Fruit fly (Drosophila melanogaster): ENCODE data around the gene Cep290.

DNA sequence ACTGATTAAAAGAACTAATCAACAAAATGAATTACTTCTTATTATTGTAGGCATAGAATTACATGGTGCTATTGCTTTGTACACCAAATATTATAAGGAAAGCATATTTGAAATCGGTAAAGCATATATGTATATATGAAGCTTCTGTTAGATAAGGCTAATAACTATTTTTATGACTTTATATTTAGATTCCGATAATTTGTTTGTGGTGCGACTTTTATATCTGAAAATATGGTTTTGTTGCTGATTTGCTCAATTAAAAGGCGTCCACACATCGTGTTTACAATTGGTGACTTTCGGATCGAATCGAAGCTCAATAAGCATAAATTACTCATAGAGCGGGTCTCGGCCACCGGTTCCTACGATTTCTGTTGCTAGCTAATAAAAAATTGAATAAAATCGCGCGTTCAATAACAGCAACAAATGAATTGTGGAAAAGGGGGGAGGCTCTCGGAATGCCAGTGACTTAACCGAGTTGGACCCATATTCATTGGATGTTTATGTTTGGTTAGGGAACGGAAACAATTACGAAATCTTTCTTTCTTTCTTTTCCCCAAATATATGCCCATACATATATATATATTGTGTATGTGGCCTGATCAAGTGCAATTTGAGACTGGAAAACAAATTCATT, 42.0 kb downstream of the Cep290 start:
- TF ChIP-seq kay (GFP tag; ENCODE audit: borderline replicate concordance) = no peak
- no peak for TF ChIP-seq CG5204 (GFP tag; optimal IDR thresholded peaks at IDR 0.05)
- TF ChIP-seq CG11617 (GFP tag; optimal IDR thresholded peaks at IDR 0.05) = no peak
- TF ChIP-seq Crg-1 (GFP tag; optimal IDR thresholded peaks at IDR 0.05) = no peak
- no peak for TF ChIP-seq bab1 (GFP tag; optimal IDR thresholded peaks at IDR 0.05)
- no peak for TF ChIP-seq CG7101 (tag; optimal IDR thresholded peaks at IDR 0.05)
- TF ChIP-seq toe (GFP tag; optimal IDR thresholded peaks at IDR 0.05) = no peak

Data from whole organism, adult.